Fruit fly (Drosophila melanogaster) whole organism, embryonic: ENCODE data around the gene CG5892.

Experiments used
- B-H2 ChIP-seq: fragments of 200-800 bp; sonication (Bioruptor generic); optimal IDR thresholded peaks from 2 replicates; lab custom pipeline; 2018; ENCODE audit warnings: missing biosample characterization, mild to moderate bottlenecking, missing genetic modification characterization
- CG10274 ChIP-seq: fragments of 200-800 bp; sonication (Bioruptor generic); optimal IDR thresholded peaks from 3 replicates; lab custom pipeline; 2017; ENCODE audit warnings: missing biosample characterization, mild to moderate bottlenecking, missing genetic modification characterization
- CG10321 ChIP-seq: fragments of 200-800 bp; sonication (Bioruptor generic); IDR thresholded peaks from 2 replicates; pipeline ENCODE4 v1.3.6; 2022; ENCODE audit warnings: missing biosample characterization, missing genetic modification characterization
- CG11696 ChIP-seq: fragments of 200-800 bp; sonication (Bioruptor generic); IDR thresholded peaks from 2 replicates; pipeline ENCODE4 v1.3.6; 2022; ENCODE audit warnings: missing biosample characterization, missing genetic modification characterization
- CG12942 ChIP-seq: fragments of 200-800 bp; sonication (Bioruptor generic); optimal IDR thresholded peaks from 3 replicates; lab custom pipeline; 2016; ENCODE audit warnings: missing biosample characterization, missing genetic modification characterization
- CG13775 ChIP-seq: fragments of 200-800 bp; sonication (Bioruptor generic); optimal IDR thresholded peaks from 3 replicates; lab custom pipeline; 2017; ENCODE audit warnings: missing biosample characterization, mild to moderate bottlenecking, missing genetic modification characterization
- CG14710 ChIP-seq: fragments of 200-800 bp; sonication (Bioruptor generic); optimal IDR thresholded peaks from 3 replicates; lab custom pipeline; 2019; ENCODE audit warnings: missing biosample characterization, mild to moderate bottlenecking, missing genetic modification characterization, moderate library complexity
- CG16815 ChIP-seq: fragments of 200-800 bp; sonication (Bioruptor generic); optimal IDR thresholded peaks from 3 replicates; lab custom pipeline; 2017; ENCODE audit warnings: missing biosample characterization, mild to moderate bottlenecking, missing genetic modification characterization
- CG17186 ChIP-seq: fragments of 200-800 bp; sonication (Bioruptor generic); optimal IDR thresholded peaks from 3 replicates; lab custom pipeline; 2017; ENCODE audit warnings: missing biosample characterization, missing genetic modification reagents, missing genetic modification characterization
- CG17612 ChIP-seq: fragments of 200-800 bp; sonication (Bioruptor generic); IDR thresholded peaks from 2 replicates; pipeline ENCODE4 v1.3.6; 2022; ENCODE audit warnings: missing biosample characterization, missing genetic modification characterization
- CG17912 ChIP-seq: fragments of 200-800 bp; sonication (Bioruptor generic); optimal IDR thresholded peaks from 2 replicates; lab custom pipeline; 2018; ENCODE audit warnings: missing biosample characterization, mild to moderate bottlenecking, missing genetic modification characterization
- CG18599 ChIP-seq: fragments of 200-800 bp; sonication (Bioruptor generic); optimal IDR thresholded peaks from 3 replicates; lab custom pipeline; 2017; ENCODE audit warnings: missing biosample characterization, missing genetic modification characterization, mild to moderate bottlenecking, moderate library complexity, missing genetic modification reagents
- CG30431 ChIP-seq: fragments of 200-800 bp; sonication (Bioruptor generic); optimal IDR thresholded peaks from 2 replicates; lab custom pipeline; 2017; ENCODE audit warnings: missing biosample characterization, missing genetic modification characterization
- CG34224 ChIP-seq: fragments of 200-800 bp; sonication (Bioruptor generic); IDR thresholded peaks from 3 replicates; pipeline ENCODE4 v1.3.6; 2022; ENCODE audit warnings: missing biosample characterization, missing genetic modification characterization; ENCODE audit not compliant: partially characterized antibody
- CG3726 ChIP-seq: fragments of 200-800 bp; sonication (Bioruptor generic); IDR thresholded peaks from 3 replicates; pipeline ENCODE4, ENCODE4 v1.3.6; 2022; ENCODE audit warnings: missing biosample characterization, missing genetic modification characterization
- CG4328 ChIP-seq: fragments of 200-800 bp; sonication (Bioruptor generic); optimal IDR thresholded peaks from 3 replicates; lab custom pipeline; 2017; ENCODE audit warnings: missing biosample characterization, missing genetic modification reagents, missing genetic modification characterization
- CG8290 ChIP-seq, 3 experiments: fragments of 200-800 bp; sonication (Bioruptor generic); optimal IDR thresholded peaks; 2 replicates each; lab custom pipeline; 2016 to 2019; ENCODE audit warnings: missing biosample characterization in 3 of 3, missing genetic modification characterization in 3 of 3, mild to moderate bottlenecking in 2 of 3, moderate library complexity in 1 of 3
- CG8944 ChIP-seq: fragments of 200-800 bp; sonication (Bioruptor generic); optimal IDR thresholded peaks from 3 replicates; lab custom pipeline; 2016; ENCODE audit warnings: missing biosample characterization, missing genetic modification characterization
- CG9215 ChIP-seq: fragments of 200-800 bp; sonication (Bioruptor generic); IDR thresholded peaks from 2 replicates; pipeline ENCODE4 v1.3.6; 2022; ENCODE audit warnings: missing biosample characterization, missing genetic modification characterization
- CG9817 ChIP-seq: fragments of 200-800 bp; sonication (Bioruptor generic); optimal IDR thresholded peaks from 2 replicates; lab custom pipeline; 2018; ENCODE audit warnings: missing biosample characterization, mild to moderate bottlenecking, missing genetic modification characterization, moderate library complexity
- D ChIP-seq, 2 experiments: fragments of 200-800 bp in 1 of 2; fragments of >200 bp in 1 of 2; sonication (Bioruptor generic) in 1 of 2; optimal IDR thresholded peaks; 2 replicates in 1 of 2; 3 replicates in 1 of 2; lab custom pipeline; 2017; ENCODE audit warnings: mild to moderate bottlenecking in 1 of 2, missing biosample characterization in 1 of 2, missing genetic modification characterization in 1 of 2, missing genetic modification reagents in 1 of 2
- Drgx ChIP-seq: fragments of 200-800 bp; sonication (Bioruptor generic); IDR thresholded peaks from 2 replicates; pipeline ENCODE4 v1.3.6; 2022; ENCODE audit warnings: missing biosample characterization, missing genetic modification characterization
- HLH3B ChIP-seq: fragments of 200-800 bp; sonication (Bioruptor generic); IDR thresholded peaks from 2 replicates; pipeline ENCODE4 v1.3.6; 2022; ENCODE audit warnings: missing biosample characterization, missing genetic modification characterization
- Hmx ChIP-seq: fragments of 200-800 bp; sonication (Bioruptor generic); optimal IDR thresholded peaks from 2 replicates; lab custom pipeline; 2016; ENCODE audit warnings: missing biosample characterization, missing genetic modification characterization
- Mes4 ChIP-seq: fragments of 200-800 bp; sonication (Bioruptor generic); optimal IDR thresholded peaks from 2 replicates; lab custom pipeline; 2016; ENCODE audit warnings: missing biosample characterization, missing genetic modification characterization
- Stat92E ChIP-seq, 3 experiments: fragments of >200 bp in 2 of 3; fragments of 200-800 bp in 1 of 3; sonication (Bioruptor generic) in 1 of 3; optimal IDR thresholded peaks; 2 replicates each; lab custom pipeline; 2017 to 2019; ENCODE audit warnings: missing biosample characterization in 3 of 3, missing genetic modification characterization in 3 of 3, mild to moderate bottlenecking in 1 of 3, moderate library complexity in 1 of 3
- Tbp ChIP-seq: fragments of >200 bp; optimal IDR thresholded peaks from 2 replicates; lab custom pipeline; 2018; ENCODE audit warnings: missing biosample characterization, missing genetic modification characterization
- ap ChIP-seq: fragments of 200-800 bp; sonication (Bioruptor generic); IDR thresholded peaks from 2 replicates; pipeline ENCODE4 v1.3.6; 2022; ENCODE audit warnings: missing biosample characterization, missing genetic modification characterization
- ash1 ChIP-seq: fragments of 200-800 bp; sonication (Bioruptor generic); optimal IDR thresholded peaks from 2 replicates; lab custom pipeline; 2018; ENCODE audit warnings: missing biosample characterization, mild to moderate bottlenecking, missing genetic modification characterization
- cato ChIP-seq: fragments of 200-800 bp; sonication (Bioruptor generic); optimal IDR thresholded peaks from 2 replicates; lab custom pipeline; 2016; ENCODE audit warnings: missing biosample characterization, missing genetic modification characterization, borderline replicate concordance
- caup ChIP-seq: fragments of 200-800 bp; sonication (Bioruptor generic); optimal IDR thresholded peaks from 3 replicates; lab custom pipeline; 2017; ENCODE audit warnings: missing biosample characterization, mild to moderate bottlenecking, missing genetic modification characterization, moderate library complexity; ENCODE audit not compliant: severe bottlenecking
- dmrt11E ChIP-seq: fragments of 200-800 bp; sonication (Bioruptor generic); optimal IDR thresholded peaks from 3 replicates; lab custom pipeline; 2018; ENCODE audit warnings: missing biosample characterization, mild to moderate bottlenecking, missing genetic modification characterization, moderate library complexity
- esg ChIP-seq: fragments of 200-800 bp; sonication (Bioruptor generic); conservative IDR thresholded peaks from 2 replicates; pipeline ENCODE4 v1.3.6; 2022; ENCODE audit warnings: missing biosample characterization, missing genetic modification characterization
- ewg ChIP-seq: fragments of 200-800 bp; sonication (Bioruptor generic); optimal IDR thresholded peaks from 3 replicates; lab custom pipeline; 2017; ENCODE audit warnings: mild to moderate bottlenecking, missing biosample characterization, missing genetic modification reagents, missing genetic modification characterization
- gce ChIP-seq: fragments of 200-800 bp; sonication (Bioruptor generic); IDR thresholded peaks from 3 replicates; pipeline ENCODE4 v1.3.6; 2022; ENCODE audit warnings: missing biosample characterization, missing genetic modification characterization
- lmd ChIP-seq: fragments of 200-800 bp; sonication (Bioruptor generic); IDR thresholded peaks from 2 replicates; pipeline ENCODE4 v1.3.6; 2022; ENCODE audit warnings: missing biosample characterization, missing genetic modification characterization
- nmo ChIP-seq: fragments of 200-800 bp; sonication (Bioruptor generic); optimal IDR thresholded peaks from 2 replicates; lab custom pipeline; 2018; ENCODE audit warnings: missing biosample characterization, mild to moderate bottlenecking, missing genetic modification characterization, moderate library complexity
- pfk ChIP-seq: fragments of 200-800 bp; sonication (Bioruptor generic); optimal IDR thresholded peaks from 2 replicates; lab custom pipeline; 2018; ENCODE audit warnings: missing biosample characterization, mild to moderate bottlenecking, missing genetic modification characterization, moderate library complexity
- pros ChIP-seq: fragments of 200-800 bp; sonication (Bioruptor generic); optimal IDR thresholded peaks from 3 replicates; lab custom pipeline; 2019; ENCODE audit warnings: missing biosample characterization, mild to moderate bottlenecking, missing genetic modification characterization, moderate library complexity
- psq ChIP-seq: fragments of 200-800 bp; sonication (Bioruptor generic); optimal IDR thresholded peaks from 2 replicates; lab custom pipeline; 2017; ENCODE audit warnings: missing biosample characterization, missing genetic modification characterization
- ranshi ChIP-seq: fragments of 200-800 bp; sonication (Bioruptor generic); IDR thresholded peaks from 2 replicates; pipeline ENCODE4 v1.3.6; 2022; ENCODE audit warnings: missing biosample characterization, missing genetic modification characterization
- sqz ChIP-seq: fragments of 200-800 bp; sonication (Bioruptor generic); optimal IDR thresholded peaks from 3 replicates; lab custom pipeline; 2018; ENCODE audit warnings: missing biosample characterization, mild to moderate bottlenecking, missing genetic modification characterization
- ssp ChIP-seq: fragments of 200-800 bp; sonication (Bioruptor generic); IDR thresholded peaks from 2 replicates; pipeline ENCODE4 v1.3.6; 2022; ENCODE audit warnings: missing biosample characterization, missing genetic modification characterization
- tgo ChIP-seq: fragments of 200-800 bp; sonication (Bioruptor generic); IDR thresholded peaks from 3 replicates; pipeline ENCODE4 v1.3.6; 2022; ENCODE audit warnings: missing biosample characterization, missing genetic modification characterization
- tio ChIP-seq: fragments of 200-800 bp; sonication (Bioruptor generic); optimal IDR thresholded peaks from 2 replicates; lab custom pipeline; 2017; ENCODE audit warnings: missing biosample characterization, missing genetic modification characterization, inconsistent platforms
- tll ChIP-seq, 2 experiments: fragments of 200-800 bp in 1 of 2; fragments of >200 bp in 1 of 2; sonication (Bioruptor generic) in 1 of 2; optimal IDR thresholded peaks; 2 replicates each; lab custom pipeline; 2017 to 2019; ENCODE audit warnings: missing biosample characterization in 2 of 2, missing genetic modification characterization in 2 of 2, mild to moderate bottlenecking in 1 of 2, moderate library complexity in 1 of 2
- yki ChIP-seq: fragments of >200 bp; optimal IDR thresholded peaks from 3 replicates; lab custom pipeline; 2018
- zf30C ChIP-seq: fragments of 200-800 bp; sonication (Bioruptor generic); optimal IDR thresholded peaks from 3 replicates; lab custom pipeline; 2018; ENCODE audit warnings: missing biosample characterization, mild to moderate bottlenecking, missing genetic modification characterization

CG5892 gene

DNA sequence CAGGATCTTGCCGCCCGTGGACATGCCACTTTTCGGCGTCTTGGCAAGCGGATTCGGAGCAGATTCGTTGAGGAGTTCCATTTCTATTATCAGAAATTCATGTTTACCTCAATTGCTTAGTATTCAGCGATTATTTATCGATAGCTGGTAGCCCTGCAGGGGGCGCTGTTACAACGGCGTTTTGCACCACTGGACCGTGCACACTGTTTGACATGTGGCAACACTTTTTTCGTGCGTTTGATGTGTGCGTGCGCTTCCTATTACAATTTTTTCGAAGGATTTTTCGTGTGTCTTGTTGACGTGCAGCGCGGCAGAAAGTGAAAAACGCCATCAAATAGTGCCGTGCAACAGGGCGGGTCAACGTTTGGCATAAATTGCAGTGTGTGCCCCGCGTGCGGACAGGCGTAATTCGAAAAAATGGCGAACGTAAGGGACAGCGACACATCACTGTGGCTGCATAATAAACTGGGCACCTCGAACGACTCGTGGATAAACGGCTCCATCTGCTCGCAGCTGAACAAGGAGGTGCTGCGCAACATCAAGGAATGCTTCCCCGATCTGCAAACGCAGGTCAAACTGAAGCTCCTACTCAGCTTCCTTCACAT is 18.9 kb upstream of the CG5892 start, which contains the start of the genes CG3337 and Nelf-A (continued):
- TF ChIP-seq cato (no peak), B-H2 (GFP tag; lab: Kevin White, UChicago) (peak; percentile 79), yki (lab: Kevin White, UChicago) (no peak), ranshi (GFP tag; lab: Robert Waterston, UW) (peak; percentile 63), CG16815 (GFP tag; lab: Kevin White, UChicago) (peak; percentile 55), CG12942 (GFP tag; lab: Kevin White, UChicago) (peak; percentile 67), CG17186 (GFP tag; lab: Kevin White, UChicago) (peak; percentile 94), CG34224 (GFP tag; lab: Robert Waterston, UW) (peak; percentile 82), pfk (GFP tag; lab: Kevin White, UChicago) (peak; percentile 27), CG14710 (tag; lab: Kevin White, UChicago) (peak; percentile 100), Hmx (GFP tag; lab: Kevin White, UChicago) (no peak), dmrt11E (peak; percentile 42), Drgx (GFP tag; lab: Robert Waterston, UW) (peak; percentile 22; the same call in 1 of the 2 replicates), D (optimal IDR thresholded peaks at IDR 0.05; lab: Kevin White, UChicago) (no peak), D (GFP tag; optimal IDR thresholded peaks at IDR 0.05; lab: Kevin White, UChicago) (peak; percentile 14), lmd (GFP tag; lab: Robert Waterston, UW) (peak; percentile 72; the same call in 1 of the 2 replicates), Mes4 (GFP tag; lab: Kevin White, UChicago) (peak; percentile 67), ssp (GFP tag; lab: Robert Waterston, UW) (peak; percentile 56), ash1 (GFP tag; lab: Kevin White, UChicago) (peak; percentile 60), nmo (peak; percentile 68), tgo (GFP tag; lab: Robert Waterston, UW) (peak; percentile 63), esg (GFP tag; lab: Robert Waterston, UW) (no peak), ap (GFP tag; lab: Robert Waterston, UW) (no peak), CG13775 (peak; percentile 36), CG4328 (GFP tag; lab: Kevin White, UChicago) (no peak), caup (peak; percentile 81), ewg (GFP tag; lab: Kevin White, UChicago) (peak; percentile 91), CG8290 (GFP tag; optimal IDR thresholded peaks at IDR 0.05; lab: Kevin White, UChicago) (peak; percentile 67), CG8290 (tag; optimal IDR thresholded peaks at IDR 0.05; lab: Kevin White, UChicago) (peak; percentile 4 to 92), CG8944 (peak; percentile 80), HLH3B (GFP tag; lab: Robert Waterston, UW) (peak; percentile 37), tll (GFP tag; optimal IDR thresholded peaks at IDR 0.05; lab: Kevin White, UChicago) (no peak), CG18599 (GFP tag; lab: Kevin White, UChicago) (no peak), CG10274 (no peak), psq (peak; percentile 25), pros (GFP tag; lab: Kevin White, UChicago) (no peak), zf30C (no peak), Tbp (GFP tag; lab: Kevin White, UChicago) (no peak), gce (GFP tag; lab: Robert Waterston, UW) (no peak), CG3726 (GFP tag; lab: Robert Waterston, UW) (no peak), CG17912 (peak; percentile 71), CG9215 (GFP tag; lab: Robert Waterston, UW) (peak; percentile 54; the same call in 1 of the 2 replicates), Stat92E (GFP tag; optimal IDR thresholded peaks at IDR 0.05; lab: Kevin White, UChicago) (no peak), CG10321 (GFP tag; lab: Robert Waterston, UW) (peak; percentile 41; the same call in 1 of the 2 replicates), CG11696 (GFP tag; lab: Robert Waterston, UW) (no peak), CG17612 (GFP tag; lab: Robert Waterston, UW) (peak; percentile 44; the same call in 1 of the 2 replicates), CG9817 (tag; lab: Kevin White, UChicago) (peak; percentile 30), sqz (no peak), tio (GFP tag; lab: Kevin White, UChicago) (no peak), CG30431 (GFP tag; lab: Kevin White, UChicago) (peak; percentile 33)
